Fruit fly (Drosophila melanogaster) whole organism, pupa: ENCODE results near the gene toe.
A peak's percentile ranks its signal among the peaks of the same experiment; 100 is the strongest.

Source experiments
- CG10348 ChIP-seq: fragments of 200-800 bp; sonication (Bioruptor generic); IDR thresholded peaks from 2 replicates; pipeline ENCODE4 v1.3.6; 2022; ENCODE audit warnings: missing biosample characterization, missing genetic modification characterization
- CG12605 ChIP-seq: fragments of 200-800 bp; sonication (Bioruptor generic); IDR thresholded peaks from 2 replicates; pipeline ENCODE4 v1.3.6; 2022; ENCODE audit warnings: missing biosample characterization, missing genetic modification characterization
- CG13204 ChIP-seq: fragments of 200-800 bp; sonication (Bioruptor generic); optimal IDR thresholded peaks from 2 replicates; lab custom pipeline; 2018; ENCODE audit warnings: missing biosample characterization, mild to moderate bottlenecking, missing genetic modification characterization, moderate library complexity
- CG14655 ChIP-seq: fragments of 200-800 bp; sonication (Bioruptor generic); optimal IDR thresholded peaks from 3 replicates; lab custom pipeline; 2017; ENCODE audit warnings: mild to moderate bottlenecking, missing biosample characterization, missing genetic modification reagents, missing genetic modification characterization
- CG15710 ChIP-seq: fragments of 200-800 bp; sonication (Bioruptor generic); optimal IDR thresholded peaks from 2 replicates; lab custom pipeline; 2018; ENCODE audit warnings: missing biosample characterization, mild to moderate bottlenecking, missing genetic modification characterization, moderate library complexity
- CG17806 ChIP-seq: fragments of 200-800 bp; sonication (Bioruptor generic); optimal IDR thresholded peaks from 2 replicates; lab custom pipeline; 2018; ENCODE audit warnings: missing biosample characterization, mild to moderate bottlenecking, missing genetic modification characterization, moderate library complexity
- CG32121 ChIP-seq: fragments of 200-800 bp; sonication (Bioruptor generic); IDR thresholded peaks from 2 replicates; pipeline ENCODE4 v1.3.6; 2022; ENCODE audit warnings: missing biosample characterization, missing genetic modification characterization
- CG34367 ChIP-seq: fragments of 200-800 bp; sonication (Bioruptor generic); optimal IDR thresholded peaks from 2 replicates; lab custom pipeline; 2018; ENCODE audit warnings: missing biosample characterization, mild to moderate bottlenecking, missing genetic modification characterization
- CG4496 ChIP-seq: fragments of 200-800 bp; sonication (Bioruptor generic); IDR thresholded peaks from 3 replicates; pipeline ENCODE4 v1.3.6; 2022; ENCODE audit warnings: missing biosample characterization, missing genetic modification characterization
- CG8159 ChIP-seq: fragments of 200-800 bp; sonication (Bioruptor generic); optimal IDR thresholded peaks from 3 replicates; lab custom pipeline; 2018; ENCODE audit warnings: missing biosample characterization, mild to moderate bottlenecking, missing genetic modification characterization, moderate library complexity
- CG8301 ChIP-seq: fragments of 200-800 bp; sonication (Bioruptor generic); optimal IDR thresholded peaks from 2 replicates; lab custom pipeline; 2018; ENCODE audit warnings: missing biosample characterization, mild to moderate bottlenecking, missing genetic modification characterization
- CG9948 ChIP-seq: fragments of 200-800 bp; sonication (Bioruptor generic); optimal IDR thresholded peaks from 2 replicates; lab custom pipeline; 2018; ENCODE audit warnings: missing biosample characterization, mild to moderate bottlenecking, missing genetic modification characterization, moderate library complexity
- D1 ChIP-seq: fragments of 200-800 bp; sonication (Bioruptor generic); optimal IDR thresholded peaks from 2 replicates; lab custom pipeline; 2018; ENCODE audit warnings: missing biosample characterization, mild to moderate bottlenecking, missing genetic modification characterization, moderate library complexity
- EcR ChIP-seq: fragments of 200-800 bp; sonication (Bioruptor generic); optimal IDR thresholded peaks from 3 replicates; lab custom pipeline; 2019; ENCODE audit warnings: missing biosample characterization, missing genetic modification characterization, mild to moderate bottlenecking, moderate library complexity, missing genetic modification reagents
- Ets98B ChIP-seq: fragments of 200-800 bp; sonication (Bioruptor generic); IDR thresholded peaks from 2 replicates; pipeline ENCODE4 v1.3.6; 2022; ENCODE audit warnings: missing biosample characterization, missing genetic modification characterization
- Pif1A ChIP-seq: fragments of 200-800 bp; sonication (Bioruptor generic); optimal IDR thresholded peaks from 3 replicates; lab custom pipeline; 2016; ENCODE audit warnings: missing biosample characterization, missing genetic modification characterization
- Pif1B ChIP-seq: fragments of 200-800 bp; sonication (Bioruptor generic); optimal IDR thresholded peaks from 3 replicates; lab custom pipeline; 2016; ENCODE audit warnings: missing biosample characterization, missing genetic modification characterization
- Snoo ChIP-seq: fragments of 200-800 bp; sonication (Bioruptor generic); optimal IDR thresholded peaks from 3 replicates; lab custom pipeline; 2017; ENCODE audit warnings: missing biosample characterization, mild to moderate bottlenecking, missing genetic modification characterization, inconsistent platforms
- fd96Ca ChIP-seq: fragments of 200-800 bp; sonication (Bioruptor generic); IDR thresholded peaks from 3 replicates; pipeline ENCODE4 v1.3.6; 2022; ENCODE audit warnings: missing biosample characterization, missing genetic modification characterization
- gl ChIP-seq: fragments of 200-800 bp; sonication (Bioruptor generic); optimal IDR thresholded peaks from 2 replicates; lab custom pipeline; 2018; ENCODE audit warnings: missing biosample characterization, mild to moderate bottlenecking, missing genetic modification characterization
- rn ChIP-seq: fragments of 200-800 bp; sonication (Bioruptor generic); IDR thresholded peaks from 2 replicates; pipeline ENCODE4 v1.3.6; 2022; ENCODE audit warnings: missing biosample characterization, missing genetic modification characterization

The toe gene

dm6 chr3L:12465229-12465628, 32.8 kb upstream of the toe start:
- no peak for TF ChIP-seq CG4496
- no peak for TF ChIP-seq rn (GFP tag; lab: Robert Waterston, UW)
- TF ChIP-seq CG17806 (tag; lab: Kevin White, UChicago), result no peak
- TF ChIP-seq CG32121, result no peak
- no peak for TF ChIP-seq CG15710 (tag; lab: Kevin White, UChicago)
- no peak for TF ChIP-seq CG9948
- TF ChIP-seq CG8159 (tag; lab: Kevin White, UChicago), result peak; percentile 28

DNA sequence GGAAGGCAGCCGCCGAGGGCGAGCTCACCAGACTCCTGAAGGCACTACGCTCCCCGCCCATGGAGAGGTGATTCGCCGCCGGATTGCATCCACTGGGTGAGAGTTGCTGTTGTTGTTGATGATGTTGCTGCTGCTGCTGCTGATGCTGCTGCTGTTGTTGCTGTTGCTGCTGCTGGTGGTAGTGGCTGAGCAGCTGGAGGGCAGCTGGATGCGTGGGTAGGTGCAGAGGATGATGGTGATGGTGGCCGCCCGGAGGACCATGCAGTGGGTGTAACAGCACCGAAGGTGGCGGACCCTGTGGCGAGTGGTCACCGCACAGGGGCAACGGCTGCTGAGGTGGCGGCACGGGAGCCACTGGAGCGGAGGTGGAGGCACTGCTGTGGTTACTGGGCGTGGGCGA, 31.1 kb upstream of the toe start:
- TF ChIP-seq CG34367 (tag; lab: Kevin White, UChicago) (no peak), Pif1A (no peak), EcR (GFP tag; lab: Kevin White, UChicago) (no peak), Pif1B (GFP tag; lab: Kevin White, UChicago) (no peak), CG17806 (tag; lab: Kevin White, UChicago) (no peak), CG10348 (GFP tag; lab: Robert Waterston, UW) (no peak), CG32121 (no peak), Snoo (tag; lab: Kevin White, UChicago) (no peak), fd96Ca (GFP tag; lab: Robert Waterston, UW) (no peak), rn (GFP tag; lab: Robert Waterston, UW) (no peak), CG15710 (tag; lab: Kevin White, UChicago) (no peak), CG8301 (no peak), CG13204 (GFP tag; lab: Kevin White, UChicago) (no peak), CG9948 (no peak), CG12605 (no peak), CG14655 (GFP tag; lab: Kevin White, UChicago) (no peak), gl (tag; lab: Kevin White, UChicago) (no peak), D1 (no peak), CG8159 (tag; lab: Kevin White, UChicago) (no peak)

- TF ChIP-seq Ets98B (no peak), CG8301 (no peak), rn (GFP tag; lab: Robert Waterston, UW) (no peak), gl (tag; lab: Kevin White, UChicago) (no peak), fd96Ca (GFP tag; lab: Robert Waterston, UW) (no peak), CG8159 (tag; lab: Kevin White, UChicago) (no peak), CG34367 (tag; lab: Kevin White, UChicago) (no peak), Pif1B (GFP tag; lab: Kevin White, UChicago) (no peak), CG4496 (no peak), EcR (GFP tag; lab: Kevin White, UChicago) (no peak), Pif1A (no peak), CG15710 (tag; lab: Kevin White, UChicago) (no peak), CG10348 (GFP tag; lab: Robert Waterston, UW) (no peak), CG13204 (GFP tag; lab: Kevin White, UChicago) (no peak)
Measured at dm6 chr3L:12461953-12462352, 29.5 kb upstream of the toe start.

DNA sequence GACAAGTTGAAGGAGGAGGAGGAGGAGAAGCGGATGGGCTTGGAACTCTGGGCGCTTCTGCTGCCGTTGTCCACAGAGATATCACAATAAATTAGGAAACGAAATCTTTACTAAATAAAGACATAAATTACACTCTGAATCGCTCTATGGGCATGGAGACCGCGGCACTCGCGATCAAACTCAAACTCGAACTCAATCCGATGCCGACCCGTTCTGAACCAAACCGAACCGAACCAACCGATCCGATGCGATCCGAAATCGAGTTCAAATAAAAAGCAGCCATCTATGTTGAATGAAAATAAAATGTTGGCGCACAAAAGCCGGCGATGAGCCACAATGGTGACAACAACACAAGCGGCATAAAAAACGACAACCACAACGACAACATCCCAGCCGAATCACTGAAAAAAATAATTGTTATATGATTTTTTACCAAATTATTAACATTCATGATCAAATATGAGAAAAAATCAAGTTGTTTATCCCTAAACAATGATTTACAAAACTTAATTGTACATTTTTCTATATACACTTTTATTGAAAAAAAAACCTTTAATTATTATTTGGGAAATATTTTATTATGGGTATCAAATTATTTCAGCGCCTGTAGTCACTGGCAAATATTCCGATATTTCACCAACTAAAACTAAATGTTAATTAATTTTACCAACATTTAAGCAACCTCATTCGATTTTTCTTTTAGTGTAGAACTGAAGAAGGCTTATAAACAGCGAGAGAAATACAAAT, 24.6 kb upstream of the toe start:
- no peak for TF ChIP-seq gl (tag; lab: Kevin White, UChicago)
- peak; percentile 75 for TF ChIP-seq CG9948
- peak; percentile 67 for TF ChIP-seq CG14655 (GFP tag; lab: Kevin White, UChicago)
- TF ChIP-seq Pif1B (GFP tag; lab: Kevin White, UChicago), result peak; percentile 35
- TF ChIP-seq Snoo (tag; lab: Kevin White, UChicago), result peak; percentile 36
- TF ChIP-seq EcR (GFP tag; lab: Kevin White, UChicago), result no peak
- peak; percentile 44 for TF ChIP-seq CG34367 (tag; lab: Kevin White, UChicago)
- TF ChIP-seq CG15710 (tag; lab: Kevin White, UChicago), result peak; percentile 69
- TF ChIP-seq CG10348 (GFP tag; lab: Robert Waterston, UW), result no peak
- TF ChIP-seq CG8159 (tag; lab: Kevin White, UChicago), result peak; percentile 85
- TF ChIP-seq Pif1A, result peak; percentile 57
- TF ChIP-seq CG32121, result no peak
- no peak for TF ChIP-seq CG4496
- TF ChIP-seq fd96Ca (GFP tag; lab: Robert Waterston, UW), result no peak
- TF ChIP-seq CG17806 (tag; lab: Kevin White, UChicago), result peak; percentile 73
- peak; percentile 64 for TF ChIP-seq D1
- no peak for TF ChIP-seq CG12605
- no peak for TF ChIP-seq CG13204 (GFP tag; lab: Kevin White, UChicago)
- TF ChIP-seq Ets98B, result no peak
- peak; percentile 63 for TF ChIP-seq CG8301
- peak; percentile 11; the same call in 1 of the 2 replicates for TF ChIP-seq rn (GFP tag; lab: Robert Waterston, UW)

DNA sequence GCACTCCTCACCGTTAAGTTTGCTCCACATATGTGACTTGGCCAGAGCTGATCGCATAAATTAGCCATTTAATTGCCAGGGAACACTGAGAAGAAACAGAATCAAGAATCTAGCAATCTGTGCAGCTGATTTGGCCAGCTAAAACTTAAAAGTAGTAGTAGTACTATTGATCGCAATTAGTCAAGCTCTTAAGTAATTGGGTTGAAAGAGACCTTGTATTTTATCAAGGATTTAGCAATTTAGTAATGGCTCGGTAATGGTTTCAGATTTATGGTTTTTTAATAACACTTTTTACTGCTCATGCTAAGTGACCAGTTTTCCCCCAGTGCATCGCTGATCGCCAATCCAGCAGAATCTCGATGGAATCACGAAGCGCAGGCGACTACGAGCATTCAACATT, 22.6 kb upstream of the toe start:
- TF ChIP-seq CG14655 (GFP tag; lab: Kevin White, UChicago) (peak; percentile 40), CG4496 (no peak), CG12605 (no peak), CG9948 (peak; percentile 22), CG15710 (tag; lab: Kevin White, UChicago) (peak; percentile 67), fd96Ca (GFP tag; lab: Robert Waterston, UW) (no peak), EcR (GFP tag; lab: Kevin White, UChicago) (no peak), Ets98B (no peak), Pif1B (GFP tag; lab: Kevin White, UChicago) (no peak), CG34367 (tag; lab: Kevin White, UChicago) (peak; percentile 33), CG13204 (GFP tag; lab: Kevin White, UChicago) (peak; percentile 29), CG17806 (tag; lab: Kevin White, UChicago) (peak; percentile 37), D1 (no peak), CG8159 (tag; lab: Kevin White, UChicago) (peak; percentile 70), gl (tag; lab: Kevin White, UChicago) (no peak), CG32121 (no peak), CG8301 (peak; percentile 24), rn (GFP tag; lab: Robert Waterston, UW) (no peak), Pif1A (peak; percentile 33), CG10348 (GFP tag; lab: Robert Waterston, UW) (no peak), Snoo (tag; lab: Kevin White, UChicago) (no peak)
